Fruit fly (Drosophila melanogaster): ENCODE measurements around the gene RYa-R.

RYa-R gene

dm6 chr3R:26963747-26964174 is 33.0 kb upstream of the RYa-R start:
- TF ChIP-seq toe (GFP tag; optimal IDR thresholded peaks at IDR 0.05) (peak; percentile 55), CG14711 (tag; optimal IDR thresholded peaks at IDR 0.05) (peak; percentile 73), CG11617 (GFP tag; optimal IDR thresholded peaks at IDR 0.05) (peak; percentile 8), CG1620 (GFP tag; optimal IDR thresholded peaks at IDR 0.05) (no peak), Clk (GFP tag; optimal IDR thresholded peaks at IDR 0.05) (peak; percentile 41), CG7101 (tag; optimal IDR thresholded peaks at IDR 0.05) (peak; percentile 45), CG7045 (GFP tag; optimal IDR thresholded peaks at IDR 0.05) (peak; percentile 85), Mnt (GFP tag; optimal IDR thresholded peaks at IDR 0.05) (no peak), CG12768 (GFP tag; optimal IDR thresholded peaks at IDR 0.05) (peak; percentile 80), cic (GFP tag; optimal IDR thresholded peaks at IDR 0.05) (peak; percentile 28), CG33017 (tag; optimal IDR thresholded peaks at IDR 0.05) (peak; percentile 71), kay (GFP tag; ENCODE audit: borderline replicate concordance) (no peak)

dm6 chr3R:26964452-26965133 is 32.2 kb upstream of the RYa-R start, which contains the start of gene Tsp97E:
Tsp97E (minus strand) TSS chr3R:26964817.
- no peak for TF ChIP-seq tj (GFP tag; optimal IDR thresholded peaks at IDR 0.05)
- no peak for TF ChIP-seq cnc (optimal IDR thresholded peaks at IDR 0.05)
- TF ChIP-seq Hr96 (GFP tag; optimal IDR thresholded peaks at IDR 0.05) = no peak
- TF ChIP-seq CG33017 (tag; optimal IDR thresholded peaks at IDR 0.05) = peak; percentile 10
- no peak for TF ChIP-seq kay (GFP tag; ENCODE audit: borderline replicate concordance)
- no peak for TF ChIP-seq CG7045 (GFP tag; optimal IDR thresholded peaks at IDR 0.05)
- TF ChIP-seq toe (GFP tag; optimal IDR thresholded peaks at IDR 0.05) = no peak
- no peak for TF ChIP-seq CG11617 (GFP tag; optimal IDR thresholded peaks at IDR 0.05)
- peak; percentile 54 for TF ChIP-seq bab1 (GFP tag; optimal IDR thresholded peaks at IDR 0.05)
- TF ChIP-seq Mnt (GFP tag; optimal IDR thresholded peaks at IDR 0.05) = no peak
- TF ChIP-seq CG5204 (GFP tag; optimal IDR thresholded peaks at IDR 0.05) = no peak
- no peak for TF ChIP-seq pad (GFP tag; optimal IDR thresholded peaks at IDR 0.05)
- TF ChIP-seq CG1620 (GFP tag; optimal IDR thresholded peaks at IDR 0.05) = no peak
- TF ChIP-seq CG7101 (tag; optimal IDR thresholded peaks at IDR 0.05) = no peak
- no peak for TF ChIP-seq cic (GFP tag; optimal IDR thresholded peaks at IDR 0.05)
- no peak for TF ChIP-seq Clk (GFP tag; optimal IDR thresholded peaks at IDR 0.05)
- peak; percentile 15 for TF ChIP-seq CG14711 (tag; optimal IDR thresholded peaks at IDR 0.05)
- TF ChIP-seq CG12768 (GFP tag; optimal IDR thresholded peaks at IDR 0.05) = no peak
- TF ChIP-seq Crg-1 (GFP tag; optimal IDR thresholded peaks at IDR 0.05) = no peak
- no peak for TF ChIP-seq ovo (GFP tag; optimal IDR thresholded peaks at IDR 0.05)

DNA sequence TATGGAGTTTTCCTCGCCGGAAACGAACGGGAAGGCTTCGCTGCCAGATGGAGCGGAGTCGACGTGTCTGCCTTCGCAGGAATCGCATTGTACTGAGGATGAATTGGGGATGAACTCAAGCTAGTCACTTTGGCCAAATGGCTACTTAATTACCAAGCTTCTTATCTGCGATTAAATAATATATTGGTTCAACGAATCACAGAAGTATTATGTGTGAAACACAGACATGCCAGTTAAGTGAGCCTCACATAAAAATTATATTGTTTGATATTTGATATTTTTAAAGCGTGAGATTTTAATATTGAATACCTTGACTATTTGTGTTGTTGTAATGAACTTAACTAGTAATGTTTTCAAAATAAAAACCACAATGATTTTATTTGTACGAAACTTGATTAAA is 30.4 kb upstream of the RYa-R start, which contains the start of gene Gr97a:
Gr97a (minus strand) TSS at position 101 of the 400 bp plus-strand sequence.
- no peak for TF ChIP-seq CG14711 (tag; optimal IDR thresholded peaks at IDR 0.05)
- TF ChIP-seq CG11617 (GFP tag; optimal IDR thresholded peaks at IDR 0.05) = no peak
- TF ChIP-seq pad (GFP tag; optimal IDR thresholded peaks at IDR 0.05) = no peak
- no peak for TF ChIP-seq cnc (optimal IDR thresholded peaks at IDR 0.05)
- TF ChIP-seq tj (GFP tag; optimal IDR thresholded peaks at IDR 0.05) = no peak
- TF ChIP-seq CG1620 (GFP tag; optimal IDR thresholded peaks at IDR 0.05) = no peak
- no peak for TF ChIP-seq CG5204 (GFP tag; optimal IDR thresholded peaks at IDR 0.05)
- TF ChIP-seq kay (GFP tag; ENCODE audit: borderline replicate concordance) = no peak
- TF ChIP-seq CG7045 (GFP tag; optimal IDR thresholded peaks at IDR 0.05) = no peak
- no peak for TF ChIP-seq toe (GFP tag; optimal IDR thresholded peaks at IDR 0.05)
- TF ChIP-seq Clk (GFP tag; optimal IDR thresholded peaks at IDR 0.05) = no peak
- no peak for TF ChIP-seq bab1 (GFP tag; optimal IDR thresholded peaks at IDR 0.05)
- no peak for TF ChIP-seq Mnt (GFP tag; optimal IDR thresholded peaks at IDR 0.05)
- no peak for TF ChIP-seq ovo (GFP tag; optimal IDR thresholded peaks at IDR 0.05)
- no peak for TF ChIP-seq CG12768 (GFP tag; optimal IDR thresholded peaks at IDR 0.05)
- no peak for TF ChIP-seq CG7101 (tag; optimal IDR thresholded peaks at IDR 0.05)
- no peak for TF ChIP-seq Crg-1 (GFP tag; optimal IDR thresholded peaks at IDR 0.05)
- TF ChIP-seq CG33017 (tag; optimal IDR thresholded peaks at IDR 0.05) = no peak
- TF ChIP-seq Hr96 (GFP tag; optimal IDR thresholded peaks at IDR 0.05) = no peak
- TF ChIP-seq cic (GFP tag; optimal IDR thresholded peaks at IDR 0.05) = no peak

- TF ChIP-seq CG14711 (tag; optimal IDR thresholded peaks at IDR 0.05) = no peak
- no peak for TF ChIP-seq CG7045 (GFP tag; optimal IDR thresholded peaks at IDR 0.05)
- no peak for TF ChIP-seq ovo (GFP tag; optimal IDR thresholded peaks at IDR 0.05)
- no peak for TF ChIP-seq Crg-1 (GFP tag; optimal IDR thresholded peaks at IDR 0.05)
- peak; percentile 23 for TF ChIP-seq Mnt (GFP tag; optimal IDR thresholded peaks at IDR 0.05)
- no peak for TF ChIP-seq toe (GFP tag; optimal IDR thresholded peaks at IDR 0.05)
- no peak for TF ChIP-seq cnc (optimal IDR thresholded peaks at IDR 0.05)
- no peak for TF ChIP-seq Clk (GFP tag; optimal IDR thresholded peaks at IDR 0.05)
- TF ChIP-seq CG11617 (GFP tag; optimal IDR thresholded peaks at IDR 0.05) = peak; percentile 0
- no peak for TF ChIP-seq cic (GFP tag; optimal IDR thresholded peaks at IDR 0.05)
- no peak for TF ChIP-seq pad (GFP tag; optimal IDR thresholded peaks at IDR 0.05)
- no peak for TF ChIP-seq CG7101 (tag; optimal IDR thresholded peaks at IDR 0.05)
- peak; percentile 6 for TF ChIP-seq CG12768 (GFP tag; optimal IDR thresholded peaks at IDR 0.05)
- TF ChIP-seq Hr96 (GFP tag; optimal IDR thresholded peaks at IDR 0.05) = no peak
- TF ChIP-seq CG33017 (tag; optimal IDR thresholded peaks at IDR 0.05) = no peak
- TF ChIP-seq kay (GFP tag; ENCODE audit: borderline replicate concordance) = no peak
- TF ChIP-seq tj (GFP tag; optimal IDR thresholded peaks at IDR 0.05) = peak; percentile 15
- no peak for TF ChIP-seq CG5204 (GFP tag; optimal IDR thresholded peaks at IDR 0.05)
- peak; percentile 10 for TF ChIP-seq bab1 (GFP tag; optimal IDR thresholded peaks at IDR 0.05)
- TF ChIP-seq CG1620 (GFP tag; optimal IDR thresholded peaks at IDR 0.05) = no peak
Observed at dm6 chr3R:26966794-26967323, 29.9 kb upstream of the RYa-R start, which contains the start of gene CG5521. CG5521 (plus strand) TSS chr3R:26966930.

DNA sequence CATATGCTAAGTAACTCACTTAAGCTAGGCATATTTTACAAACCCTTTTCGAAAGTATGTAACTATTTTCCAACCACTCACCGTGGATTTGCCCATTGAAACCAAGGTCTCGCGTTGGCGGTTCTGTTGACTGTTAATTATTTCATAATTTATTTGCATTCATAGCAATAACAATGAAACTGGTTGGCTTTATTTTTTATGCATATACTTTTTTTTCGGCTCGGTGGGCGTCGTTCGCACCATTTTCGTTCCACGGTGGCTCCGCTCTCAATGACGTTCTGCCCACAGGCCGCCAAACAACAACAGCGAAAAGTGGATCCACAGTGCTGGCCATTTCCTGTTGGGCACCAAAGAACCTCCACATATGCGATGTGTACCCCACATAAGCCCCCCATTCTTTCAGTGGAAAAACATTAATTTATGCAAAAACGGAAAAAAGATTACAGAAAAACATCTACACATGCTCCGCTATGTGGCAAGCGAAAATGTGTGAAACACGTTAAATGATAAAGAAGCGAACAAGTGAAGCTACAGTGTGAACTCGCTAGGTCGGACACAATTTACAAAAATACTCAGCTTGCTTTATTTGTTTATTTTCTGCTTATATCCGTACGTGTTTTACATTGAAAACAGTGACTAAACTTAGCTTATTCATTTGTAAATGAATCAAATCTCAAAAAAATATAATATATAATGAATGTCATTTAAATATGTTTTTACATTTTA is 29.0 kb upstream of the RYa-R start:
- no peak for TF ChIP-seq pad (GFP tag; optimal IDR thresholded peaks at IDR 0.05)
- no peak for TF ChIP-seq kay (GFP tag; ENCODE audit: borderline replicate concordance)
- TF ChIP-seq Crg-1 (GFP tag; optimal IDR thresholded peaks at IDR 0.05) = no peak
- TF ChIP-seq tj (GFP tag; optimal IDR thresholded peaks at IDR 0.05) = peak; percentile 13
- TF ChIP-seq bab1 (GFP tag; optimal IDR thresholded peaks at IDR 0.05) = peak; percentile 28
- TF ChIP-seq CG5204 (GFP tag; optimal IDR thresholded peaks at IDR 0.05) = no peak

Data from whole organism, adult.